Fruit fly (Drosophila melanogaster): ENCODE data around the gene CG5245.

The CG5245 gene

dm6 chr3R:12429120-12429610, at the start of gene CG5245, which contains the start of gene CG5641:
TSS of gene CG5245 (plus strand) at chr3R:12429560.
TSS of gene CG5641 (minus strand) at chr3R:12429282.
- TF ChIP-seq noc (tag; optimal IDR thresholded peaks at IDR 0.05) = no peak

DNA sequence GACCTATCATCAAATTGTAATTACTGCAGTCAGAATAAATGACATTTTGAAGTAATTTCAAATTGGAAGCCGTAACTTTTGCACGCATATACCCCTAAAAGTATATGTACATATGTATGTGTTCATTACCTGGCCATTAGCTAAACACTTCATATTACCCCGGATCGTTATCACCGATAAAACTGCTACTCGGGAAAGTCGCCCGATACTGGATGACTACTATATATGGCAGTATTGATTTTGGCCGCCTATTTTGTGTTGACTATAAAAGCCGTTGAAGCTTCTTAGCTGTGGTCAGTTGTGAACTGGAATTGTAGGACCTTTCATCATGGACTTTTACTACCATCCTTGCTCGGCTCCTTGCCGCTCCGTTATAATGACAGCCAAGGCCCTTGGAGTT, 49.7 kb upstream of the CG5245 start, which contains the start of gene GstD8:
Gene GstD8, plus strand, starts transcription at position 301 of the 400 bp plus-strand sequence.
- no peak for TF ChIP-seq noc (tag; optimal IDR thresholded peaks at IDR 0.05)

- no peak for TF ChIP-seq noc (tag; optimal IDR thresholded peaks at IDR 0.05)
Measured at dm6 chr3R:12381130-12381700, 48.1 kb upstream of the CG5245 start.

DNA sequence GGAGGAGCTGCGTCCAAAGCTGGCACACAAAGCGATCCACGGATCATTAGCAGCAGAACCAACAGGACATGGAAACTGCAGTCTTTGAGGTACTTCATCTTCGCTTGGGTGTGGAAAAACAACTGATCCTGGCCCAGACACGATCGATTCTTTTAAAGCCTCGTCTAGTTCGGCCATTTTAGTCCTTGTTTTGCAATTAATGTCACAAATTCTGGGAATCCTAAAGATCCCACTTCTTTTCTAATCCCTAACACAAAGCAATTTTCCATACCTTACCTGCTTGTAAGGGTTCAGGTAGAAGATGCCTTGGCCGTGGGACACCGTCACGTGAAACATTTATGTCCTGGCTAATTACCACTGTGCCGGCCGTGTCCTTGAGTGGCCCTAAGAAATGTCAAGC, 46.8 kb upstream of the CG5245 start, which contains the start of gene CG10035:
Gene CG10035, minus strand, starts transcription at position 129 of the 400 bp plus-strand sequence.
- TF ChIP-seq noc (tag; optimal IDR thresholded peaks at IDR 0.05) = no peak

DNA sequence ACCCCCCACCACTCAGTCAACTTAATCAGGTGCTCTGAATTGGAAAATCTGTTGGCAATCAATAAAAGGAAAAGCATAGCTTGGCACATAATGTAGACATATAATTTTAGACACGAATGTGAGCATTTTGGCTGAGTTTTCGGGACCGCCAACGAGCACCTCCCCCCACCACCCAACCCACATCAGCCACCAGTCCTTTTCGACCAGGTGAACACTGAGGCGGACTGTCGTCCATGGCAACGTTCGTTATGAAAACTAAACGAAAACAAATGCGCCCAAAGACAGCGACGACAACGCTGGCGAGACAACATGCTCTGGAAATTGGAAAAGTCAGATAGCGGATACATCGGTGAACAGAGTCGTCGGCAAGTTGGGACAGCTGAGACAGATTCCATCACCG, 46.3 kb upstream of the CG5245 start, which contains the start of gene GstD11:
Gene GstD11, plus strand, starts transcription at position 301 of the 400 bp plus-strand sequence.
- TF ChIP-seq noc (tag; optimal IDR thresholded peaks at IDR 0.05) = no peak

dm6 chr3R:12383784-12384183, 45.6 kb upstream of the CG5245 start:
- no peak for TF ChIP-seq noc (tag; optimal IDR thresholded peaks at IDR 0.05)

DNA sequence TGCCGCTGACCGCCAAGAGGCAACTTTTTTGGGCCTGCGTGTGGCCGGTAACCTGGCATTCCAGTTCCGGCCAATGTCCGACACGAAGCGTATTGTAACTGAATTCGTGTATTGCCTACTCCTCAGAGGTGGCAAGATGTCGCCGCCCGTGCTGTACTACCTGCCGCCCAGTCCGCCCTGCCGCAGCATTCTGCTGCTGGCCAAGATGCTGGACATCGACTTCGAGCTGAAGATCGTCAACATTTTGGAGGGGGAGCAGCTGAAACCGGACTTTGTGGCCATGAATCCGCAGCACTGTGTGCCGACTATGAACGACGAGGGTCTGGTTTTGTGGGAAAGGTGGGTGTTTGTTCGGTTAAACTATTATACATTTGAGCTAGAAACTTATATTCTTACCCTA, 45.1 kb upstream of the CG5245 start:
- no peak for TF ChIP-seq noc (tag; optimal IDR thresholded peaks at IDR 0.05)

dm6 chr3R:12385949-12386348, 43.4 kb upstream of the CG5245 start, which contains the start of gene Sol1:
TSS of gene Sol1 (plus strand) at chr3R:12386249.
- TF ChIP-seq noc (tag; optimal IDR thresholded peaks at IDR 0.05) = no peak

- no peak for TF ChIP-seq noc (tag; optimal IDR thresholded peaks at IDR 0.05)
Measured at dm6 chr3R:12386965-12387364, 42.4 kb upstream of the CG5245 start, which contains the start of gene CG33098. TSS of gene CG33098 (plus strand) at chr3R:12387188.

dm6 chr3R:12395880-12396279, 33.5 kb upstream of the CG5245 start, which contains the start of the genes CG10096 and CG10097:
TSS of gene CG10096 (minus strand) at chr3R:12395980.
TSS of gene CG10097 (minus strand) at chr3R:12395980.
- TF ChIP-seq noc (tag; optimal IDR thresholded peaks at IDR 0.05) = no peak

DNA sequence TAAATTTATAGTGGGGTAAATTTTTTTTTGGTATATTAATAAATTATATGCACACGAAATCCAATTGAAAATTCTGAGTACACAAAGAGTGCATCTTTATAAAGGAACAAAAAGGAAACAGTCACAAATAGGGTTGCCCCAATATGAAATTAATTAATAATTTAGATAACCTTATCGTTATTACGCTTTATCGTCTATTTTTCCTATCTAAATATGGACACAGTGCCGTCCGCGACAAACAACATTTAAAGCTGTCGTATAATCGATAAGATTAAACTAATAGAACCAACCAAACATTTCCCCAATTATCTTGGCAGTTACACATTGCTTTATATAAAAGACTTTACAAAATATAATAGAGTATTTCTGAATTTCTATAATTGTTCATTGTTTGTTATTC, 31.3 kb upstream of the CG5245 start:
- no peak for TF ChIP-seq noc (tag; optimal IDR thresholded peaks at IDR 0.05)

- TF ChIP-seq noc (tag; optimal IDR thresholded peaks at IDR 0.05) = no peak
Measured at dm6 chr3R:12398620-12399247, 30.6 kb upstream of the CG5245 start, which contains the start of gene Cyp9f3. TSS of gene Cyp9f3 (minus strand) at chr3R:12398929.

DNA sequence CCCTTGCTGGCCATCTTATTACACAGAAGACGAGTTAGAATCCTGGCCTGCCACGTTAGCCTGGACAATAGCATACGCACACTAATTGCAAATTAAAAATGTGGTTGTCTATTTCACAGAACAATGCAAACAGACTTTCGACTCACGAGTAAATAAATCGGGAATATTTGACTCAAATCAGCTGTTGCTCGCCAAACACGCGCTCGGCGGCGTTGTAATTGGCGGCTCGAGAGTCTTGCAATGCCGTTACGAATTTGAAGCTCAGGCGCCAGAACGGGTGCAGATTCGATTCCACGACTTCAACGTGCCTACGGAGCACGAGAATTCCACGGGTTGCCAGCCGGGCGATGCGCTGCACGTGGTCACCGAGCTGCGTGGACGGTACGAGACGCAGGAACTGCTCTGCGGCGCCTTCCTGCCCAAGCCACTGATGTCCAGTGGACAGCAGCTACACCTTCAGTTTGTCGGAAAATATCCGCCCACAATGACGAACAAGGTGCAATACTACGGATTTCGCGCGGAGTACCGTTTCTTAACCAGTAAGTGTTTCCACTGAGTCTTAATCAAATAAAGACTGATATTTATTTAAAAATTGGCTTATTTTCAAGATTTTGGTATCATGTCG, 27.6 kb upstream of the CG5245 start, which contains the start of gene DNAlig3:
Gene DNAlig3, minus strand, starts transcription at position 168 of the 625 bp plus-strand sequence.
- TF ChIP-seq noc (tag; optimal IDR thresholded peaks at IDR 0.05) = no peak

DNA sequence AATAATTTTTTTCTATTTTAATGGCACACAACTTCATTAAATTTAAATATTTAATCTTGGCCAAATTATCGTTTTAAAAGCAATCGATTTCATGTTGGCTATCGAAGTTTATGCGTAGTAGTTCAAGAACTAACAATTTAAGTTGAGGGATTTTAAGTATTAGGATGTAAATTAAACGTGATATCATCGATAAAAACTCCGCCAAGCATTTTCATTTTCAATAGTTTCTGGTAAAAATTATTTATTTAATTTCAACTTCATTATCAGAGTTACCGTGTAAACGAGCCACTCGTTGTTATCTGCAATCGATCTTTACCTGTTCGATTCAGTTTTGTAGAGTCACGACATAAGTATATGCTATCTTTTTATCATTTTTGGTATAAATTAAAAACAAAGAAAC, 26.4 kb upstream of the CG5245 start:
- peak; percentile 97 for TF ChIP-seq noc (tag; optimal IDR thresholded peaks at IDR 0.05)

dm6 chr3R:12405134-12405533, 24.2 kb upstream of the CG5245 start:
- TF ChIP-seq noc (tag; optimal IDR thresholded peaks at IDR 0.05) = no peak

- no peak for TF ChIP-seq noc (tag; optimal IDR thresholded peaks at IDR 0.05)
Measured at dm6 chr3R:12405928-12406234, 23.5 kb upstream of the CG5245 start, which contains the start of gene Cyp9f2. TSS of gene Cyp9f2 (minus strand) at chr3R:12406028.

All from whole organism, larva.